Fruit fly (Drosophila melanogaster) whole organism, embryonic: Measurements from ENCODE around the gene Bet3.

ENCODE experiments used
- Atf6 ChIP-seq: fragments of 200-800 bp; sonication (Bioruptor generic); IDR thresholded peaks from 2 replicates; pipeline ENCODE4 v1.3.6; 2022; ENCODE audit warnings: missing biosample characterization, missing genetic modification characterization
- CG1024 ChIP-seq: fragments of 200-800 bp; sonication (Bioruptor generic); IDR thresholded peaks from 2 replicates; pipeline ENCODE4 v1.3.6; 2022; ENCODE audit warnings: missing biosample characterization, missing genetic modification characterization
- CG10274 ChIP-seq: fragments of 200-800 bp; sonication (Bioruptor generic); optimal IDR thresholded peaks from 3 replicates; lab custom pipeline; 2017; ENCODE audit warnings: missing biosample characterization, mild to moderate bottlenecking, missing genetic modification characterization
- CG11723 ChIP-seq: fragments of 200-800 bp; sonication (Bioruptor generic); optimal IDR thresholded peaks from 2 replicates; lab custom pipeline; 2017; ENCODE audit warnings: missing biosample characterization, mild to moderate bottlenecking, missing genetic modification characterization
- CG12104 ChIP-seq: fragments of 200-800 bp; sonication (Bioruptor generic); optimal IDR thresholded peaks from 3 replicates; lab custom pipeline; 2016; ENCODE audit warnings: missing biosample characterization, missing genetic modification characterization
- CG15269 ChIP-seq: fragments of 200-800 bp; sonication (Bioruptor generic); optimal IDR thresholded peaks from 2 replicates; lab custom pipeline; 2018; ENCODE audit warnings: missing biosample characterization, mild to moderate bottlenecking, missing genetic modification characterization, moderate library complexity
- CG15479 ChIP-seq: fragments of 200-800 bp; sonication (Bioruptor generic); optimal IDR thresholded peaks from 3 replicates; lab custom pipeline; 2019; ENCODE audit warnings: missing biosample characterization, mild to moderate bottlenecking, missing genetic modification characterization, moderate library complexity
- CG15601 ChIP-seq: fragments of 200-800 bp; sonication (Bioruptor generic); optimal IDR thresholded peaks from 3 replicates; lab custom pipeline; 2019; ENCODE audit warnings: missing biosample characterization, mild to moderate bottlenecking, missing genetic modification characterization, moderate library complexity
- CG16863 ChIP-seq: fragments of 200-800 bp; sonication (Bioruptor generic); optimal IDR thresholded peaks from 3 replicates; lab custom pipeline; 2016; ENCODE audit warnings: missing biosample characterization, missing genetic modification characterization
- CG17612 ChIP-seq: fragments of 200-800 bp; sonication (Bioruptor generic); IDR thresholded peaks from 2 replicates; pipeline ENCODE4 v1.3.6; 2022; ENCODE audit warnings: missing biosample characterization, missing genetic modification characterization
- CG2712 ChIP-seq: fragments of 200-800 bp; optimal IDR thresholded peaks from 3 replicates; lab custom pipeline; 2019; ENCODE audit warnings: missing biosample characterization, mild to moderate bottlenecking, missing genetic modification characterization, moderate library complexity
- CG34422 ChIP-seq: fragments of 200-800 bp; sonication (Bioruptor generic); IDR thresholded peaks from 3 replicates; pipeline ENCODE4 v1.3.6; 2022; ENCODE audit warnings: missing biosample characterization, missing genetic modification characterization
- CG4730 ChIP-seq: fragments of 200-800 bp; sonication (Bioruptor generic); IDR thresholded peaks from 2 replicates; pipeline ENCODE4 v1.3.6; 2022; ENCODE audit warnings: missing biosample characterization, missing genetic modification characterization
- CG6175 ChIP-seq: fragments of 200-800 bp; sonication (Bioruptor generic); IDR thresholded peaks from 3 replicates; pipeline ENCODE4 v1.3.6; 2022; ENCODE audit warnings: missing biosample characterization, missing genetic modification characterization
- CG7372 ChIP-seq: fragments of 200-800 bp; sonication (Bioruptor generic); IDR thresholded peaks from 2 replicates; pipeline ENCODE4 v1.3.6; 2022; ENCODE audit warnings: missing biosample characterization, missing genetic modification characterization
- CG7928 ChIP-seq: fragments of 200-800 bp; sonication (Bioruptor generic); optimal IDR thresholded peaks from 2 replicates; lab custom pipeline; 2017; ENCODE audit warnings: missing biosample characterization, mild to moderate bottlenecking, missing genetic modification characterization
- ERR ChIP-seq: fragments of 200-800 bp; sonication (Bioruptor generic); optimal IDR thresholded peaks from 2 replicates; lab custom pipeline; 2016; ENCODE audit warnings: missing biosample characterization, missing genetic modification characterization
- GATAe ChIP-seq: fragments of 200-800 bp; sonication (Bioruptor generic); conservative IDR thresholded peaks from 2 replicates; pipeline ENCODE4 v1.3.6; 2022; ENCODE audit warnings: missing biosample characterization, missing genetic modification characterization
- HLH4C ChIP-seq: fragments of 200-800 bp; sonication (Bioruptor generic); IDR thresholded peaks from 3 replicates; pipeline ENCODE4 v1.3.6; 2022; ENCODE audit warnings: missing biosample characterization, missing genetic modification characterization; ENCODE audit not compliant: partially characterized antibody
- Hey ChIP-seq: fragments of 200-800 bp; sonication (Bioruptor generic); optimal IDR thresholded peaks from 3 replicates; lab custom pipeline; 2018; ENCODE audit warnings: missing biosample characterization, mild to moderate bottlenecking, missing genetic modification characterization
- HmgZ ChIP-seq: fragments of 200-800 bp; sonication (Bioruptor generic); optimal IDR thresholded peaks from 2 replicates; lab custom pipeline; 2018; ENCODE audit warnings: missing biosample characterization, mild to moderate bottlenecking, missing genetic modification characterization
- Lhr ChIP-seq: fragments of 200-800 bp; sonication (Bioruptor generic); optimal IDR thresholded peaks from 3 replicates; lab custom pipeline; 2017; ENCODE audit warnings: mild to moderate bottlenecking, missing biosample characterization, missing genetic modification reagents, missing genetic modification characterization
- Nf-YB ChIP-seq: fragments of 200-800 bp; sonication (Bioruptor generic); optimal IDR thresholded peaks from 3 replicates; lab custom pipeline; 2019; ENCODE audit warnings: missing biosample characterization, mild to moderate bottlenecking, missing genetic modification characterization, moderate library complexity
- Pdp1 ChIP-seq, 2 experiments: fragments of 200-800 bp; sonication (Bioruptor generic); optimal IDR thresholded peaks; 3 replicates each; lab custom pipeline; 2016; ENCODE audit warnings: missing biosample characterization in 2 of 2, missing genetic modification characterization in 2 of 2, mild to moderate bottlenecking in 1 of 2, moderate library complexity in 1 of 2
- ash1 ChIP-seq: fragments of 200-800 bp; sonication (Bioruptor generic); optimal IDR thresholded peaks from 2 replicates; lab custom pipeline; 2018; ENCODE audit warnings: missing biosample characterization, mild to moderate bottlenecking, missing genetic modification characterization
- bsh ChIP-seq, 2 experiments: fragments of 200-800 bp; sonication (Bioruptor generic); optimal IDR thresholded peaks; 2 replicates each; lab custom pipeline; 2017 to 2018; ENCODE audit warnings: mild to moderate bottlenecking in 2 of 2, missing biosample characterization in 2 of 2, missing genetic modification characterization in 2 of 2, moderate library complexity in 1 of 2
- cas ChIP-seq: fragments of 200-800 bp; sonication (Bioruptor generic); IDR thresholded peaks from 2 replicates; pipeline ENCODE4 v1.3.6; 2022; ENCODE audit warnings: missing biosample characterization, missing genetic modification characterization
- crol ChIP-seq: fragments of 200-800 bp; sonication (Bioruptor generic); IDR thresholded peaks from 2 replicates; pipeline ENCODE4 v1.3.6; 2022; ENCODE audit warnings: missing biosample characterization, missing genetic modification characterization
- da ChIP-seq: fragments of 200-800 bp; sonication (Bioruptor generic); optimal IDR thresholded peaks from 2 replicates; lab custom pipeline; 2016; ENCODE audit warnings: missing biosample characterization, missing genetic modification characterization
- ewg ChIP-seq: fragments of 200-800 bp; sonication (Bioruptor generic); optimal IDR thresholded peaks from 3 replicates; lab custom pipeline; 2017; ENCODE audit warnings: mild to moderate bottlenecking, missing biosample characterization, missing genetic modification reagents, missing genetic modification characterization
- exex ChIP-seq: fragments of 200-800 bp; sonication (Bioruptor generic); optimal IDR thresholded peaks from 4 replicates; lab custom pipeline; 2018; ENCODE audit warnings: missing biosample characterization, mild to moderate bottlenecking, missing genetic modification characterization, moderate library complexity
- eyg ChIP-seq: fragments of 200-800 bp; sonication (Bioruptor generic); optimal IDR thresholded peaks from 3 replicates; lab custom pipeline; 2016; ENCODE audit warnings: missing biosample characterization, missing genetic modification characterization
- fd3F ChIP-seq: fragments of 200-800 bp; sonication (Bioruptor generic); optimal IDR thresholded peaks from 2 replicates; lab custom pipeline; 2018; ENCODE audit warnings: missing biosample characterization, mild to moderate bottlenecking, missing genetic modification characterization, moderate library complexity
- gcm2 ChIP-seq: fragments of 200-800 bp; sonication (Bioruptor generic); optimal IDR thresholded peaks from 2 replicates; lab custom pipeline; 2016; ENCODE audit warnings: missing biosample characterization, missing genetic modification characterization
- gro ChIP-seq: fragments of 200-800 bp; sonication (Bioruptor generic); optimal IDR thresholded peaks from 2 replicates; lab custom pipeline; 2016; ENCODE audit warnings: missing biosample characterization, missing genetic modification characterization
- hbn ChIP-seq: fragments of 200-800 bp; sonication (Bioruptor generic); IDR thresholded peaks from 2 replicates; pipeline ENCODE4 v1.3.6; 2022; ENCODE audit warnings: missing biosample characterization, missing genetic modification characterization; ENCODE audit not compliant: partially characterized antibody
- kah ChIP-seq: fragments of 200-800 bp; sonication (Bioruptor generic); optimal IDR thresholded peaks from 2 replicates; lab custom pipeline; 2018; ENCODE audit warnings: missing biosample characterization, mild to moderate bottlenecking, missing genetic modification characterization
- kni ChIP-seq: fragments of 200-800 bp; sonication (Bioruptor generic); optimal IDR thresholded peaks from 3 replicates; lab custom pipeline; 2017; ENCODE audit warnings: mild to moderate bottlenecking, missing biosample characterization, missing genetic modification reagents, missing genetic modification characterization
- nerfin-2 ChIP-seq: fragments of 200-800 bp; sonication (Bioruptor generic); IDR thresholded peaks from 2 replicates; pipeline ENCODE4 v1.3.6; 2022; ENCODE audit warnings: missing biosample characterization, missing genetic modification characterization; ENCODE audit not compliant: partially characterized antibody
- peb ChIP-seq: fragments of 200-800 bp; sonication (Bioruptor generic); IDR thresholded peaks from 2 replicates; pipeline ENCODE4 v1.3.6; 2022; ENCODE audit warnings: missing biosample characterization, missing genetic modification characterization
- pho ChIP-seq: fragments of 200-800 bp; sonication (Bioruptor generic); optimal IDR thresholded peaks from 2 replicates; lab custom pipeline; 2016; ENCODE audit warnings: missing biosample characterization, missing genetic modification characterization
- seq ChIP-seq: fragments of 200-800 bp; sonication (Bioruptor generic); IDR thresholded peaks from 2 replicates; pipeline ENCODE4 v1.3.6; 2022; ENCODE audit warnings: missing biosample characterization, missing genetic modification characterization
- sima ChIP-seq: fragments of 200-800 bp; sonication (Bioruptor generic); optimal IDR thresholded peaks from 2 replicates; lab custom pipeline; 2016; ENCODE audit warnings: missing biosample characterization, missing genetic modification characterization
- tll ChIP-seq, 2 experiments: fragments of 200-800 bp in 1 of 2; fragments of >200 bp in 1 of 2; sonication (Bioruptor generic) in 1 of 2; optimal IDR thresholded peaks; 2 replicates each; lab custom pipeline; 2017 to 2019; ENCODE audit warnings: missing biosample characterization in 2 of 2, missing genetic modification characterization in 2 of 2, mild to moderate bottlenecking in 1 of 2, moderate library complexity in 1 of 2
- tna ChIP-seq: fragments of 200-800 bp; sonication (Bioruptor generic); IDR thresholded peaks from 2 replicates; pipeline ENCODE4 v1.3.6; 2022; ENCODE audit warnings: missing biosample characterization, missing genetic modification characterization; ENCODE audit not compliant: partially characterized antibody
- unpg ChIP-seq: fragments of 200-800 bp; sonication (Bioruptor generic); optimal IDR thresholded peaks from 3 replicates; lab custom pipeline; 2018; ENCODE audit warnings: missing biosample characterization, mild to moderate bottlenecking, missing genetic modification characterization, moderate library complexity
- usp ChIP-seq: fragments of >200 bp; optimal IDR thresholded peaks from 2 replicates; lab custom pipeline; 2017; ENCODE audit warnings: missing biosample characterization, missing genetic modification characterization
- vvl ChIP-seq: fragments of 200-800 bp; sonication (Bioruptor generic); IDR thresholded peaks from 2 replicates; pipeline ENCODE4 v1.3.6; 2022; ENCODE audit warnings: missing biosample characterization, missing genetic modification characterization
- wor ChIP-seq: fragments of 200-800 bp; sonication (Bioruptor generic); IDR thresholded peaks from 2 replicates; pipeline ENCODE4 v1.3.6; 2022; ENCODE audit warnings: missing biosample characterization, missing genetic modification characterization
- yki ChIP-seq: fragments of >200 bp; optimal IDR thresholded peaks from 3 replicates; lab custom pipeline; 2018

Gene Bet3

DNA sequence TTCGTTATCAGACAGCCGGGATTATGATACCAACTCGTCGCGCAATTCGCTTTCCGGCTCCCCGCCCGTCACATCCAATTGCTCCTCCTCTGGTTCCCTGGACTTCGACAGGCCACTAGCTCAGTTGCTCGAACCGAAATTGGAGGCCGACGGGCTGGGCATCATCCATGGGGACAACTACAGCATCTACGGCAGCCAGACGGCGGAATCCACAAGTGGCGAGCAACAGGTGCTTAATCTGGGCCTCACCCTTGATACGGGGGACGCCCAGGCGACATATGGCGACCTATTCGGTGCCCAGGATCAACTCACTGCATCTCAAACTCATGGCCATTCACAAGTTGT lies 11.5 kb downstream of the Bet3 start:
- TF ChIP-seq CG7372 (GFP tag; lab: Robert Waterston, UW) = no peak
- no peak for TF ChIP-seq peb (GFP tag; lab: Robert Waterston, UW)
- TF ChIP-seq pho (GFP tag; lab: Kevin White, UChicago) = no peak
- no peak for TF ChIP-seq CG11723 (GFP tag; lab: Kevin White, UChicago)
- TF ChIP-seq tll (GFP tag; optimal IDR thresholded peaks at IDR 0.05; lab: Kevin White, UChicago) = no peak
- peak; percentile 2; the same call in 1 of the 2 replicates for TF ChIP-seq seq (GFP tag; lab: Robert Waterston, UW)
- no peak for TF ChIP-seq Lhr
- 0 out of 2 replicates have a peak, but pooled peaks have one; percentile 23 for TF ChIP-seq cas (GFP tag; lab: Robert Waterston, UW)
- peak; percentile 14; the same call in 1 of the 2 replicates for TF ChIP-seq GATAe (GFP tag; lab: Robert Waterston, UW)
- no peak for TF ChIP-seq wor (GFP tag; lab: Robert Waterston, UW)
- TF ChIP-seq crol (GFP tag; lab: Robert Waterston, UW) = no peak
- no peak for TF ChIP-seq CG12104 (GFP tag; lab: Kevin White, UChicago)
- no peak for TF ChIP-seq da (GFP tag; lab: Kevin White, UChicago)
- no peak for TF ChIP-seq Hey (tag; lab: Kevin White, UChicago)
- TF ChIP-seq CG6175 = no peak
- TF ChIP-seq CG34422 = no peak
- TF ChIP-seq HLH4C (GFP tag; lab: Robert Waterston, UW) = 0 out of 3 replicates have a peak, but pooled peaks have one; percentile 48
- no peak for TF ChIP-seq CG16863 (GFP tag; lab: Kevin White, UChicago)
- no peak for TF ChIP-seq fd3F (GFP tag; lab: Kevin White, UChicago)
- 0 out of 2 replicates have a peak, but pooled peaks have one; percentile 16 for TF ChIP-seq Atf6 (GFP tag; lab: Robert Waterston, UW)
- peak; percentile 70 for TF ChIP-seq kah (GFP tag; lab: Kevin White, UChicago)
- no peak for TF ChIP-seq kni (GFP tag; lab: Kevin White, UChicago)
- no peak for TF ChIP-seq bsh (GFP tag; optimal IDR thresholded peaks at IDR 0.05; lab: Kevin White, UChicago)
- no peak for TF ChIP-seq CG7928 (GFP tag; lab: Kevin White, UChicago)
- TF ChIP-seq usp (GFP tag; lab: Kevin White, UChicago) = no peak
- TF ChIP-seq CG15269 = no peak
- TF ChIP-seq tna = 0 out of 2 replicates have a peak, but pooled peaks have one; percentile 5
- no peak for TF ChIP-seq CG2712 (tag; lab: Kevin White, UChicago)
- no peak for TF ChIP-seq gro (GFP tag; lab: Kevin White, UChicago)
- no peak for TF ChIP-seq vvl (GFP tag; lab: Robert Waterston, UW)
- TF ChIP-seq ewg = no peak
- TF ChIP-seq HmgZ (tag; lab: Kevin White, UChicago) = no peak
- no peak for TF ChIP-seq hbn (GFP tag; lab: Robert Waterston, UW)

DNA sequence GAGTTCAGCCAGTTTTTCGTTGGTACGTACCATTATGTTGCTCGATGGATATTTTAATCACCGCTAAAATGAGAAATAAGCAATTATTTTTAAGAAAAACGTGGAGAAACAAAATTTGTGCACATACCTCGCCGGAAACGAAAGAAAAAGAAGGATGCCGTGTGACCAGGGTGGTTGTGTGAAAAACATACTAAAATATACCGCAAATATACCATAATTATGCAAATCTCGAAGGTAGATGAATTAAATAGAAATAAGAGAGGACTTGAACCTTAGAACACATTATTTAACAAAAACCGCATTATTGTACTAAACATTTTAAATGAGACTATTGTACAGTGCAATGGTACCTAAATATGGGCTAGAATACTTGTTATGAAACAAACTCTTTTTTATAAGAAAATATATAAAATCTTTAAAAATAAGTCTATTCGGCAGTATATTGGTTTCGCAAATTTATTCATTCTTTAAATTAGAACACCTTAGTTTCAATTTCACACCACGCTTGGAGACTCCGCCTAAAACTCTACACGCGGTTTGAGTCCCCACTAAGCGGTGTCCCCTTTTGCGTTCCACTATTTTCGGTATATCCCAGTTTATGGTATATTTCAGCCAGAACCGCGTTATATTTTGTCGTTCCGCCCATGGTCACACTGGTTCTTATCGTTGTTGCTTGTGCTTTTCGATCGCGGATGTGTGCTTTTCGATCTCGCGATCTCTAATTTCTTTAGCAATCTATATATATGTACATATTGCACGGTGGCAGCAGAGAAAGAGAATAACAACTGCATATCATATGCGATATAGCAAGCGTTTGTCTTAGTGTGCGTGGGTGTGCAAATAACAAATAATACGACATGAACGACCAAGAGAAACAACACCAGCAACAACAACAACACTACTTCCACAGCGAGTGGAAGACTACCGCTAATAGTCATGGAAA lies 12.1 kb downstream of the Bet3 start, which contains the start of the genes RpS17 and MTF-1:
Gene RpS17 (minus strand): TSS at position 157 of the 943 bp plus-strand sequence.
Gene MTF-1 (plus strand): TSS at position 648 of the 943 bp plus-strand sequence.
- TF ChIP-seq exex (tag; lab: Kevin White, UChicago) (peak; percentile 45), gcm2 (no peak), yki (lab: Kevin White, UChicago) (no peak), CG15601 (peak; percentile 63), sima (GFP tag; lab: Kevin White, UChicago) (no peak), CG4730 (GFP tag; lab: Robert Waterston, UW) (no peak), CG10274 (GFP tag; lab: Kevin White, UChicago) (no peak), unpg (GFP tag; lab: Kevin White, UChicago) (peak; percentile 60), nerfin-2 (GFP tag; lab: Robert Waterston, UW) (no peak), ash1 (GFP tag; lab: Kevin White, UChicago) (no peak), Pdp1 (GFP tag; optimal IDR thresholded peaks at IDR 0.05; lab: Kevin White, UChicago) (peak in 1 of 2 experiments; percentile 57), ERR (GFP tag; lab: Kevin White, UChicago) (no peak), CG15479 (GFP tag; lab: Kevin White, UChicago) (no peak), CG1024 (GFP tag; lab: Robert Waterston, UW) (peak; percentile 61), Nf-YB (GFP tag; lab: Kevin White, UChicago) (peak; percentile 21), CG17612 (GFP tag; lab: Robert Waterston, UW) (no peak), eyg (no peak)
